Worm (Caenorhabditis elegans) whole organism, L1 larva: Measurements from ENCODE around the gene T25B9.2.

ENCODE experiments used
- aha-1 ChIP-seq: fragments of 150-350 bp; optimal IDR thresholded peaks from 2 replicates; lab custom pipeline; 2014; ENCODE audit warnings: missing biosample characterization, missing genetic modification characterization
- blmp-1 ChIP-seq: fragments of 150-350 bp; optimal IDR thresholded peaks from 2 replicates; lab custom pipeline; 2014; ENCODE audit warnings: missing biosample characterization, missing genetic modification characterization
- ceh-63 ChIP-seq: fragments of 200-800 bp; sonication (Bioruptor generic); optimal IDR thresholded peaks from 2 replicates; lab custom pipeline; 2018; ENCODE audit warnings: mild to moderate bottlenecking, missing genetic modification characterization, missing compliant biosample characterization
- fkh-8 ChIP-seq: sonication (generic microtip); optimal IDR thresholded peaks from 2 replicates; lab custom pipeline; 2016; ENCODE audit warnings: mild to moderate bottlenecking, missing genetic modification characterization, missing compliant biosample characterization
- nhr-237 ChIP-seq: fragments of 150-350 bp; optimal IDR thresholded peaks from 2 replicates; lab custom pipeline; 2014; ENCODE audit warnings: missing biosample characterization, missing genetic modification characterization
- unc-62 ChIP-seq: fragments of 150-350 bp; optimal IDR thresholded peaks from 2 replicates; lab custom pipeline; 2014; ENCODE audit warnings: missing biosample characterization, missing genetic modification reagents, missing genetic modification characterization

DNA sequence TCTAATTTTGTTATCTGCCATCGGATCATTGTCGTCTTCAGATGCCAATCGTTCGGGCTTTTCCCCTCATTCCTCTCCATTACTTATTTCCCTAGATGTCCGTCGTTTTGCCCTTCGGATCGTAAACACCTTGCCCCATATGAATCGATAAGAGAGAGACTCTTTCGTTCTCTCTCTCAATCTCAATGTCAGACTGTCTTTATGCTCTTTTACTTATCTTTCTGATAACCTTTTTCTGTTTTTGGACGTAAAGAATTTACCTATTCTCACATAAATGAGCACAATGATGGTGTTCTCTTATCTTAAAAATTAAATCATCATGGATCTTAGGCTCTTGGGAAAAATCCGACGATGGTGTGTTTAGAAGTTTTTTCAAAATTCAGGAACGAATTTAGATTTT is 45.1 kb upstream of the T25B9.2 start:
- TF ChIP-seq blmp-1 (tag; lab: Kevin White, UChicago) (no peak), ceh-63 (GFP tag; lab: Kevin White, UChicago) (no peak), aha-1 (tag; lab: Kevin White, UChicago) (no peak), fkh-8 (tag; lab: Kevin White, UChicago) (no peak), nhr-237 (tag; lab: Kevin White, UChicago) (no peak), unc-62 (GFP tag; lab: Kevin White, UChicago) (no peak)
